Fruit fly (Drosophila melanogaster) whole organism, embryonic: Measurements from ENCODE around the gene Cnot4.

ENCODE experiments used
- Ada2b ChIP-seq: fragments of 200-800 bp; sonication (Bioruptor generic); IDR thresholded peaks from 2 replicates; pipeline ENCODE4 v1.3.6; 2022; ENCODE audit warnings: missing biosample characterization, missing genetic modification characterization
- Antp ChIP-seq: fragments of 200-800 bp; sonication (Bioruptor generic); optimal IDR thresholded peaks from 3 replicates; lab custom pipeline; 2016; ENCODE audit warnings: missing biosample characterization, missing genetic modification characterization
- Atf-2 ChIP-seq: fragments of 200-800 bp; sonication (Bioruptor generic); optimal IDR thresholded peaks from 2 replicates; lab custom pipeline; 2016; ENCODE audit warnings: missing biosample characterization, missing genetic modification characterization
- CG10209 ChIP-seq: fragments of 200-800 bp; sonication (Bioruptor generic); optimal IDR thresholded peaks from 3 replicates; lab custom pipeline; 2017; ENCODE audit warnings: missing biosample characterization, mild to moderate bottlenecking, missing genetic modification characterization, missing genetic modification reagents
- CG10654 ChIP-seq: fragments of 200-800 bp; sonication (Bioruptor generic); optimal IDR thresholded peaks from 2 replicates; lab custom pipeline; 2016; ENCODE audit warnings: missing biosample characterization, missing genetic modification characterization
- CG12299 ChIP-seq: fragments of 200-800 bp; sonication (Bioruptor generic); optimal IDR thresholded peaks from 2 replicates; lab custom pipeline; 2018; ENCODE audit warnings: missing biosample characterization, mild to moderate bottlenecking, missing genetic modification characterization
- CG13894 ChIP-seq: fragments of 200-800 bp; sonication (Bioruptor generic); optimal IDR thresholded peaks from 3 replicates; lab custom pipeline; 2018; ENCODE audit warnings: missing biosample characterization, mild to moderate bottlenecking, missing genetic modification characterization, moderate library complexity
- CG15073 ChIP-seq: fragments of 200-800 bp; sonication (Bioruptor generic); optimal IDR thresholded peaks from 2 replicates; lab custom pipeline; 2016; ENCODE audit warnings: missing biosample characterization, missing genetic modification characterization
- CG1529 ChIP-seq: fragments of 200-800 bp; sonication (Bioruptor generic); optimal IDR thresholded peaks from 3 replicates; lab custom pipeline; 2018; ENCODE audit warnings: missing biosample characterization, missing genetic modification characterization
- CG16815 ChIP-seq: fragments of 200-800 bp; sonication (Bioruptor generic); optimal IDR thresholded peaks from 3 replicates; lab custom pipeline; 2017; ENCODE audit warnings: missing biosample characterization, mild to moderate bottlenecking, missing genetic modification characterization
- CG18764 ChIP-seq: fragments of 200-800 bp; sonication (Bioruptor generic); optimal IDR thresholded peaks from 3 replicates; lab custom pipeline; 2016; ENCODE audit warnings: missing biosample characterization, missing genetic modification characterization
- CG3065 ChIP-seq: fragments of 200-800 bp; sonication (Bioruptor generic); optimal IDR thresholded peaks from 2 replicates; lab custom pipeline; 2016; ENCODE audit warnings: missing biosample characterization, missing genetic modification characterization
- CG31224 ChIP-seq: fragments of 200-800 bp; sonication (Bioruptor generic); IDR thresholded peaks from 2 replicates; pipeline ENCODE4 v1.3.6; 2022; ENCODE audit warnings: missing biosample characterization, missing genetic modification characterization
- CG43689 ChIP-seq: fragments of 200-800 bp; sonication (Bioruptor generic); IDR thresholded peaks from 2 replicates; pipeline ENCODE4 v1.3.6; 2022; ENCODE audit warnings: missing biosample characterization, missing genetic modification characterization
- CG4617 ChIP-seq: fragments of 200-800 bp; sonication (Bioruptor generic); optimal IDR thresholded peaks from 3 replicates; lab custom pipeline; 2016; ENCODE audit warnings: missing biosample characterization, missing genetic modification characterization, borderline replicate concordance
- CG5245 ChIP-seq: fragments of 200-800 bp; sonication (Bioruptor generic); optimal IDR thresholded peaks from 3 replicates; lab custom pipeline; 2016; ENCODE audit warnings: missing biosample characterization, missing genetic modification characterization
- CG6175 ChIP-seq: fragments of 200-800 bp; sonication (Bioruptor generic); IDR thresholded peaks from 3 replicates; pipeline ENCODE4 v1.3.6; 2022; ENCODE audit warnings: missing biosample characterization, missing genetic modification characterization
- CG6683 ChIP-seq: fragments of 200-800 bp; sonication (Bioruptor generic); optimal IDR thresholded peaks from 2 replicates; lab custom pipeline; 2017; ENCODE audit warnings: missing biosample characterization, mild to moderate bottlenecking, missing genetic modification characterization, missing genetic modification reagents
- CG8290 ChIP-seq, 3 experiments: fragments of 200-800 bp; sonication (Bioruptor generic); optimal IDR thresholded peaks; 2 replicates each; lab custom pipeline; 2016 to 2019; ENCODE audit warnings: missing biosample characterization in 3 of 3, missing genetic modification characterization in 3 of 3, mild to moderate bottlenecking in 2 of 3, moderate library complexity in 1 of 3
- ERR ChIP-seq: fragments of 200-800 bp; sonication (Bioruptor generic); optimal IDR thresholded peaks from 2 replicates; lab custom pipeline; 2016; ENCODE audit warnings: missing biosample characterization, missing genetic modification characterization
- Ets65A ChIP-seq: fragments of 200-800 bp; sonication (Bioruptor generic); peaks from one replicate; lab custom pipeline; 2016; ENCODE audit warnings: missing biosample characterization, missing genetic modification characterization
- Gsc ChIP-seq: fragments of 200-800 bp; sonication (Bioruptor generic); IDR thresholded peaks from 2 replicates; pipeline ENCODE4 v1.3.6; 2022; ENCODE audit warnings: missing biosample characterization, missing genetic modification characterization
- HLH54F ChIP-seq: fragments of 200-800 bp; sonication (Bioruptor generic); optimal IDR thresholded peaks from 3 replicates; lab custom pipeline; 2016; ENCODE audit warnings: missing biosample characterization, missing genetic modification characterization
- Hey ChIP-seq: fragments of 200-800 bp; sonication (Bioruptor generic); optimal IDR thresholded peaks from 3 replicates; lab custom pipeline; 2018; ENCODE audit warnings: missing biosample characterization, mild to moderate bottlenecking, missing genetic modification characterization
- Hr78 ChIP-seq, 2 experiments: fragments of 200-800 bp in 1 of 2; fragments of >200 bp in 1 of 2; sonication (Bioruptor generic) in 1 of 2; optimal IDR thresholded peaks; 2 replicates each; lab custom pipeline; 2017 to 2019; ENCODE audit warnings: missing biosample characterization in 2 of 2, missing genetic modification characterization in 2 of 2, mild to moderate bottlenecking in 1 of 2, moderate library complexity in 1 of 2
- PHDP ChIP-seq: fragments of 200-800 bp; sonication (Bioruptor generic); optimal IDR thresholded peaks from 3 replicates; lab custom pipeline; 2018; ENCODE audit warnings: missing biosample characterization, mild to moderate bottlenecking, missing genetic modification characterization, moderate library complexity
- Ptx1 ChIP-seq: fragments of 200-800 bp; sonication (Bioruptor generic); IDR thresholded peaks from 2 replicates; pipeline ENCODE4 v1.3.6; 2022; ENCODE audit warnings: missing biosample characterization, missing genetic modification characterization
- Sin3A ChIP-seq: fragments of >200 bp; optimal IDR thresholded peaks from 2 replicates; lab custom pipeline; 2018
- Stat92E ChIP-seq, 3 experiments: fragments of >200 bp in 2 of 3; fragments of 200-800 bp in 1 of 3; sonication (Bioruptor generic) in 1 of 3; optimal IDR thresholded peaks; 2 replicates each; lab custom pipeline; 2017 to 2019; ENCODE audit warnings: missing biosample characterization in 3 of 3, missing genetic modification characterization in 3 of 3, mild to moderate bottlenecking in 1 of 3, moderate library complexity in 1 of 3
- chn ChIP-seq: fragments of 200-800 bp; sonication (Bioruptor generic); optimal IDR thresholded peaks from 2 replicates; lab custom pipeline; 2016; ENCODE audit warnings: missing biosample characterization, missing genetic modification characterization
- crp ChIP-seq, 2 experiments: fragments of 200-800 bp; sonication (Bioruptor generic); optimal IDR thresholded peaks; 2 replicates in 1 of 2; 3 replicates in 1 of 2; lab custom pipeline; 2017; ENCODE audit warnings: missing biosample characterization in 2 of 2, missing genetic modification characterization in 2 of 2, mild to moderate bottlenecking in 1 of 2, moderate library complexity in 1 of 2
- emc ChIP-seq: fragments of 200-800 bp; sonication (Bioruptor generic); optimal IDR thresholded peaks from 2 replicates; lab custom pipeline; 2016; ENCODE audit warnings: missing biosample characterization, missing genetic modification characterization
- eyg ChIP-seq: fragments of 200-800 bp; sonication (Bioruptor generic); optimal IDR thresholded peaks from 3 replicates; lab custom pipeline; 2016; ENCODE audit warnings: missing biosample characterization, missing genetic modification characterization
- fd3F ChIP-seq: fragments of 200-800 bp; sonication (Bioruptor generic); optimal IDR thresholded peaks from 2 replicates; lab custom pipeline; 2018; ENCODE audit warnings: missing biosample characterization, mild to moderate bottlenecking, missing genetic modification characterization, moderate library complexity
- gro ChIP-seq: fragments of 200-800 bp; sonication (Bioruptor generic); optimal IDR thresholded peaks from 2 replicates; lab custom pipeline; 2016; ENCODE audit warnings: missing biosample characterization, missing genetic modification characterization
- ham ChIP-seq: fragments of 200-800 bp; sonication (Bioruptor generic); IDR thresholded peaks from 2 replicates; pipeline ENCODE4 v1.3.6; 2022; ENCODE audit warnings: missing biosample characterization, missing genetic modification characterization
- hth ChIP-seq: fragments of >200 bp; optimal IDR thresholded peaks from 2 replicates; lab custom pipeline; 2017; ENCODE audit warnings: inconsistent platforms
- insv ChIP-seq, 2 experiments: fragments of 200-800 bp; sonication (Bioruptor generic); optimal IDR thresholded peaks; 3 replicates each; lab custom pipeline; 2016 to 2018; ENCODE audit warnings: missing biosample characterization in 2 of 2, missing genetic modification characterization in 2 of 2
- inv ChIP-seq: fragments of 200-800 bp; sonication (Bioruptor generic); IDR thresholded peaks from 2 replicates; pipeline ENCODE4 v1.3.6; 2022; ENCODE audit warnings: missing biosample characterization, missing genetic modification characterization; ENCODE audit not compliant: partially characterized antibody
- jigr1 ChIP-seq: fragments of 200-800 bp; sonication (Bioruptor generic); IDR thresholded peaks from 3 replicates; pipeline ENCODE4 v1.3.6; 2022; ENCODE audit warnings: missing biosample characterization, missing genetic modification characterization
- jumu ChIP-seq: fragments of 200-800 bp; sonication (Bioruptor generic); optimal IDR thresholded peaks from 3 replicates; lab custom pipeline; 2016; ENCODE audit warnings: missing biosample characterization, missing genetic modification characterization
- lov ChIP-seq, 2 experiments: fragments of 200-800 bp in 1 of 2; fragments of >200 bp in 1 of 2; sonication (Bioruptor generic) in 1 of 2; IDR thresholded peaks in 1 of 2; optimal IDR thresholded peaks in 1 of 2; 2 replicates in 1 of 2; 3 replicates in 1 of 2; pipeline versions ENCODE4 v1.3.6 to Lab custom; 2017 to 2022; ENCODE audit warnings: missing biosample characterization in 1 of 2, missing genetic modification characterization in 1 of 2
- nom ChIP-seq: fragments of 200-800 bp; sonication (Bioruptor generic); optimal IDR thresholded peaks from 2 replicates; lab custom pipeline; 2017; ENCODE audit warnings: missing biosample characterization, missing genetic modification characterization, mild to moderate bottlenecking, moderate library complexity, missing genetic modification reagents
- repo ChIP-seq: fragments of 200-800 bp; sonication (Bioruptor generic); optimal IDR thresholded peaks from 2 replicates; lab custom pipeline; 2016; ENCODE audit warnings: missing biosample characterization, missing genetic modification characterization
- scrt ChIP-seq: fragments of 200-800 bp; sonication (Bioruptor generic); optimal IDR thresholded peaks from 2 replicates; lab custom pipeline; 2018; ENCODE audit warnings: missing biosample characterization, mild to moderate bottlenecking, missing genetic modification characterization, moderate library complexity
- slou ChIP-seq: fragments of 200-800 bp; sonication (Bioruptor generic); optimal IDR thresholded peaks from 3 replicates; lab custom pipeline; 2016; ENCODE audit warnings: missing biosample characterization, missing genetic modification characterization
- zen ChIP-seq: fragments of 200-800 bp; sonication (Bioruptor generic); optimal IDR thresholded peaks from 3 replicates; lab custom pipeline; 2018; ENCODE audit warnings: missing biosample characterization, mild to moderate bottlenecking, missing genetic modification characterization, moderate library complexity
- zen2 ChIP-seq: fragments of 200-800 bp; sonication (Bioruptor generic); IDR thresholded peaks from 3 replicates; pipeline ENCODE4 v1.3.6; 2022; ENCODE audit warnings: missing biosample characterization, missing genetic modification characterization; ENCODE audit not compliant: partially characterized antibody
- zfh2 ChIP-seq: fragments of 200-800 bp; sonication (Bioruptor generic); optimal IDR thresholded peaks from 2 replicates; lab custom pipeline; 2016; ENCODE audit warnings: missing biosample characterization, missing genetic modification characterization

The Cnot4 gene

dm6 chr2L:10430802-10431476, 34.4 kb downstream of the Cnot4 start, which contains the start of the genes Bug22 and TfIIB (continued):
- TF ChIP-seq eyg (GFP tag; lab: Kevin White, UChicago), result no peak
- peak; percentile 61 for TF ChIP-seq jumu (GFP tag; lab: Kevin White, UChicago)
- TF ChIP-seq hth, result no peak
- peak in 1 of 2 experiments; percentile 38 for TF ChIP-seq crp (GFP tag; optimal IDR thresholded peaks at IDR 0.05; lab: Kevin White, UChicago)
- no peak for TF ChIP-seq Hr78 (GFP tag; optimal IDR thresholded peaks at IDR 0.05; lab: Kevin White, UChicago)
- TF ChIP-seq zen2, result no peak
- TF ChIP-seq Hey (tag; lab: Kevin White, UChicago), result no peak
- peak; percentile 50 for TF ChIP-seq CG10654
- peak; percentile 75 for TF ChIP-seq Ptx1 (GFP tag; lab: Robert Waterston, UW)
- peak; percentile 27 for TF ChIP-seq CG4617 (GFP tag; lab: Kevin White, UChicago)
- peak; percentile 52 for TF ChIP-seq CG10209
- TF ChIP-seq PHDP (tag; lab: Kevin White, UChicago), result peak; percentile 73
- TF ChIP-seq nom (GFP tag; lab: Kevin White, UChicago), result peak; percentile 62
- no peak for TF ChIP-seq emc (GFP tag; lab: Kevin White, UChicago)
- TF ChIP-seq Atf-2, result peak; percentile 53
- peak; percentile 60 for TF ChIP-seq Ada2b (GFP tag; lab: Robert Waterston, UW)
- no peak for TF ChIP-seq Stat92E (GFP tag; optimal IDR thresholded peaks at IDR 0.05; lab: Kevin White, UChicago)
- no peak for TF ChIP-seq ham
- peak; percentile 94 for TF ChIP-seq Ets65A
- TF ChIP-seq CG5245 (GFP tag; lab: Kevin White, UChicago), result peak; percentile 67
- TF ChIP-seq slou, result peak; percentile 62
- TF ChIP-seq insv (GFP tag; optimal IDR thresholded peaks at IDR 0.05; lab: Kevin White, UChicago), result peak in 1 of 2 experiments; percentile 37
- peak; percentile 83 for TF ChIP-seq HLH54F
- TF ChIP-seq CG43689 (GFP tag; lab: Robert Waterston, UW), result no peak
- TF ChIP-seq CG1529, result peak; percentile 6
- peak; percentile 35 for TF ChIP-seq ERR (GFP tag; lab: Kevin White, UChicago)
- no peak for TF ChIP-seq repo
- TF ChIP-seq CG8290 (GFP tag; optimal IDR thresholded peaks at IDR 0.05; lab: Kevin White, UChicago), result peak; percentile 78
- TF ChIP-seq CG8290 (tag; optimal IDR thresholded peaks at IDR 0.05; lab: Kevin White, UChicago), result peak; percentile 90 to 92
- peak; percentile 38; the same call in 1 of the 2 replicates for TF ChIP-seq CG31224 (GFP tag; lab: Robert Waterston, UW)
- TF ChIP-seq CG6175 (GFP tag; lab: Robert Waterston, UW), result no peak
- TF ChIP-seq CG6683 (GFP tag; lab: Kevin White, UChicago), result no peak
- peak; percentile 9 for TF ChIP-seq Sin3A (lab: Kevin White, UChicago)
- TF ChIP-seq CG16815 (GFP tag; lab: Kevin White, UChicago), result no peak
- peak; percentile 12 for TF ChIP-seq CG3065 (GFP tag; lab: Kevin White, UChicago)
- no peak for TF ChIP-seq inv (GFP tag; lab: Robert Waterston, UW)
- peak; percentile 46 for TF ChIP-seq zen (tag; lab: Kevin White, UChicago)
- peak; percentile 62 for TF ChIP-seq CG18764 (GFP tag; lab: Kevin White, UChicago)
- TF ChIP-seq gro (GFP tag; lab: Kevin White, UChicago), result peak; percentile 19
- TF ChIP-seq zfh2 (GFP tag; lab: Kevin White, UChicago), result peak; percentile 75
- no peak for TF ChIP-seq CG13894
- TF ChIP-seq fd3F (GFP tag; lab: Kevin White, UChicago), result peak; percentile 61
- TF ChIP-seq scrt (GFP tag; lab: Kevin White, UChicago), result peak; percentile 48
- TF ChIP-seq lov (optimal IDR thresholded peaks at IDR 0.05; lab: Kevin White, UChicago), result no peak
- no peak for TF ChIP-seq lov (GFP tag; IDR thresholded peaks at IDR 0.05; lab: Robert Waterston, UW)
- no peak for TF ChIP-seq Gsc
- peak; percentile 71 for TF ChIP-seq Antp
- peak; percentile 28 for TF ChIP-seq CG12299
- TF ChIP-seq chn (GFP tag; lab: Kevin White, UChicago), result peak; percentile 81
- no peak for TF ChIP-seq CG15073
- no peak for TF ChIP-seq jigr1 (GFP tag; lab: Robert Waterston, UW)
